Fruit fly (Drosophila melanogaster) whole organism, prepupa: ENCODE data around the gene lmgB.
A peak's percentile ranks its signal among the peaks of the same experiment; 100 is the strongest.

Experiments
- CG10631 ChIP-seq: fragments of 200-800 bp; sonication (Bioruptor generic); optimal IDR thresholded peaks from 2 replicates; lab custom pipeline; 2016; ENCODE audit warnings: missing biosample characterization, missing genetic modification characterization
- CG10669 ChIP-seq: fragments of 200-800 bp; sonication (Bioruptor generic); optimal IDR thresholded peaks from 3 replicates; lab custom pipeline; 2018; ENCODE audit warnings: missing biosample characterization, mild to moderate bottlenecking, missing genetic modification characterization, moderate library complexity
- CG11294 ChIP-seq: fragments of 200-800 bp; sonication (Bioruptor generic); IDR thresholded peaks from 2 replicates; pipeline ENCODE4 v1.3.6; 2022; ENCODE audit warnings: missing biosample characterization, missing genetic modification characterization
- CG15336 ChIP-seq: fragments of 200-800 bp; sonication (Bioruptor generic); IDR thresholded peaks from 2 replicates; pipeline ENCODE4 v1.3.6; 2022; ENCODE audit warnings: missing biosample characterization, missing genetic modification characterization
- CG31627 ChIP-seq: fragments of 200-800 bp; sonication (Bioruptor generic); optimal IDR thresholded peaks from 3 replicates; lab custom pipeline; 2016; ENCODE audit warnings: missing biosample characterization, missing genetic modification characterization
- CG34406 ChIP-seq: fragments of 200-800 bp; sonication (Bioruptor generic); optimal IDR thresholded peaks from 3 replicates; lab custom pipeline; 2016; ENCODE audit warnings: missing biosample characterization, missing genetic modification characterization
- CG3919 ChIP-seq: fragments of 200-800 bp; sonication (Bioruptor generic); optimal IDR thresholded peaks from 3 replicates; lab custom pipeline; 2016; ENCODE audit warnings: missing biosample characterization, missing genetic modification characterization
- CG6163 ChIP-seq: fragments of 200-800 bp; sonication (Bioruptor generic); IDR thresholded peaks from 3 replicates; pipeline ENCODE4 v1.3.6; 2022; ENCODE audit warnings: missing biosample characterization, missing genetic modification characterization
- CG6276 ChIP-seq: fragments of 200-800 bp; sonication (Bioruptor generic); optimal IDR thresholded peaks from 2 replicates; lab custom pipeline; 2017; ENCODE audit warnings: missing biosample characterization, mild to moderate bottlenecking, missing genetic modification characterization
- CG6854 ChIP-seq: fragments of 200-800 bp; sonication (Bioruptor generic); optimal IDR thresholded peaks from 2 replicates; lab custom pipeline; 2017; ENCODE audit warnings: missing biosample characterization, mild to moderate bottlenecking, missing genetic modification characterization
- CG7368 ChIP-seq: fragments of 200-800 bp; sonication (Bioruptor generic); optimal IDR thresholded peaks from 3 replicates; lab custom pipeline; 2016; ENCODE audit warnings: missing biosample characterization, missing genetic modification characterization
- CG8119 ChIP-seq: fragments of 200-800 bp; sonication (Bioruptor generic); IDR thresholded peaks from 3 replicates; pipeline ENCODE4 v1.3.6; 2022; ENCODE audit warnings: missing biosample characterization, missing genetic modification characterization
- CG8632 ChIP-seq: fragments of 200-800 bp; sonication (Bioruptor generic); optimal IDR thresholded peaks from 3 replicates; lab custom pipeline; 2016; ENCODE audit warnings: missing biosample characterization, missing genetic modification characterization
- Eip78C ChIP-seq: fragments of 200-800 bp; sonication (Bioruptor generic); peaks from one replicate; lab custom pipeline; 2016; ENCODE audit warnings: missing biosample characterization, missing genetic modification characterization
- Eip93F ChIP-seq: fragments of 200-800 bp; sonication (Bioruptor generic); optimal IDR thresholded peaks from 2 replicates; lab custom pipeline; 2016; ENCODE audit warnings: missing biosample characterization, mild to moderate bottlenecking, missing genetic modification characterization
- Hr38 ChIP-seq: sonication (Bioruptor generic); optimal IDR thresholded peaks from 2 replicates; lab custom pipeline; 2016; ENCODE audit warnings: missing biosample characterization, missing genetic modification characterization
- Hr39 ChIP-seq: fragments of 200-800 bp; sonication (Bioruptor generic); optimal IDR thresholded peaks from 2 replicates; lab custom pipeline; 2016; ENCODE audit warnings: missing biosample characterization, missing genetic modification characterization
- Lpt ChIP-seq: fragments of 200-800 bp; sonication (Bioruptor generic); optimal IDR thresholded peaks from 3 replicates; lab custom pipeline; 2016; ENCODE audit warnings: missing biosample characterization, missing genetic modification characterization
- OdsH ChIP-seq: fragments of 200-800 bp; sonication (Bioruptor generic); optimal IDR thresholded peaks from 3 replicates; lab custom pipeline; 2016; ENCODE audit warnings: missing biosample characterization, missing genetic modification characterization
- Smox ChIP-seq: fragments of 200-800 bp; sonication (Bioruptor generic); optimal IDR thresholded peaks from 3 replicates; lab custom pipeline; 2016; ENCODE audit warnings: missing biosample characterization, missing genetic modification characterization
- Sox102F ChIP-seq: fragments of 200-800 bp; sonication (Bioruptor generic); optimal IDR thresholded peaks from 2 replicates; lab custom pipeline; 2016; ENCODE audit warnings: missing biosample characterization, mild to moderate bottlenecking, missing genetic modification characterization
- Sox14 ChIP-seq: fragments of 200-800 bp; sonication (Bioruptor generic); optimal IDR thresholded peaks from 3 replicates; lab custom pipeline; 2016; ENCODE audit warnings: missing biosample characterization, missing genetic modification characterization
- Sox15 ChIP-seq: fragments of 200-800 bp; sonication (Bioruptor generic); optimal IDR thresholded peaks from 3 replicates; lab custom pipeline; 2016; ENCODE audit warnings: missing biosample characterization, missing genetic modification characterization
- achi ChIP-seq: fragments of 200-800 bp; sonication (Bioruptor generic); optimal IDR thresholded peaks from 3 replicates; lab custom pipeline; 2016; ENCODE audit warnings: missing biosample characterization, missing genetic modification characterization
- dac ChIP-seq: fragments of 200-800 bp; sonication (Bioruptor generic); optimal IDR thresholded peaks from 2 replicates; lab custom pipeline; 2017; ENCODE audit warnings: missing biosample characterization, mild to moderate bottlenecking, missing genetic modification characterization
- eg ChIP-seq: fragments of 200-800 bp; sonication (Bioruptor generic); IDR thresholded peaks from 3 replicates; pipeline ENCODE4 v1.3.6; 2022; ENCODE audit warnings: missing biosample characterization, missing genetic modification characterization
- esn ChIP-seq: fragments of 200-800 bp; sonication (Bioruptor generic); optimal IDR thresholded peaks from 2 replicates; lab custom pipeline; 2016; ENCODE audit warnings: missing biosample characterization, mild to moderate bottlenecking, missing genetic modification characterization, moderate library complexity
- fd59A ChIP-seq: fragments of 200-800 bp; sonication (Bioruptor generic); optimal IDR thresholded peaks from 2 replicates; lab custom pipeline; 2017; ENCODE audit warnings: missing biosample characterization, mild to moderate bottlenecking, missing genetic modification characterization, missing genetic modification reagents
- fd85E ChIP-seq: fragments of 200-800 bp; sonication (Bioruptor generic); optimal IDR thresholded peaks from 3 replicates; lab custom pipeline; 2016; ENCODE audit warnings: missing biosample characterization, missing genetic modification characterization
- fkh ChIP-seq: fragments of 200-800 bp; sonication (Bioruptor generic); optimal IDR thresholded peaks from 3 replicates; lab custom pipeline; 2017; ENCODE audit warnings: missing biosample characterization, mild to moderate bottlenecking, missing genetic modification characterization, moderate library complexity
- net ChIP-seq: fragments of 200-800 bp; sonication (Bioruptor generic); optimal IDR thresholded peaks from 3 replicates; lab custom pipeline; 2016; ENCODE audit warnings: missing biosample characterization, missing genetic modification characterization
- salr ChIP-seq, 2 experiments: fragments of 200-800 bp; sonication (Bioruptor generic); optimal IDR thresholded peaks; 3 replicates each; lab custom pipeline; 2016 to 2018; ENCODE audit warnings: missing biosample characterization in 2 of 2, missing genetic modification characterization in 2 of 2, mild to moderate bottlenecking in 1 of 2
- spab ChIP-seq: fragments of 200-800 bp; sonication (Bioruptor generic); optimal IDR thresholded peaks from 2 replicates; lab custom pipeline; 2017; ENCODE audit warnings: missing biosample characterization, mild to moderate bottlenecking, missing genetic modification characterization, missing genetic modification reagents
- ss ChIP-seq, 2 experiments: fragments of 200-800 bp; sonication (Bioruptor generic); optimal IDR thresholded peaks; 2 replicates in 1 of 2; 3 replicates in 1 of 2; lab custom pipeline; 2017 to 2018; ENCODE audit warnings: mild to moderate bottlenecking in 2 of 2, missing biosample characterization in 2 of 2, missing genetic modification characterization in 2 of 2, moderate library complexity in 1 of 2
- svp ChIP-seq: fragments of 200-800 bp; sonication (Bioruptor generic); peaks from one replicate; lab custom pipeline; 2016; ENCODE audit warnings: missing biosample characterization, missing genetic modification characterization
- topi ChIP-seq: fragments of 200-800 bp; sonication (Bioruptor generic); optimal IDR thresholded peaks from 3 replicates; lab custom pipeline; 2016; ENCODE audit warnings: missing biosample characterization, missing genetic modification characterization

Gene lmgB

dm6 chr2L:8548118-8548517, 19.7 kb upstream of the lmgB start:
- peak; percentile 9 for TF ChIP-seq fkh (GFP tag; lab: Kevin White, UChicago)
- TF ChIP-seq CG6163 (GFP tag; lab: Robert Waterston, UW), result no peak

DNA sequence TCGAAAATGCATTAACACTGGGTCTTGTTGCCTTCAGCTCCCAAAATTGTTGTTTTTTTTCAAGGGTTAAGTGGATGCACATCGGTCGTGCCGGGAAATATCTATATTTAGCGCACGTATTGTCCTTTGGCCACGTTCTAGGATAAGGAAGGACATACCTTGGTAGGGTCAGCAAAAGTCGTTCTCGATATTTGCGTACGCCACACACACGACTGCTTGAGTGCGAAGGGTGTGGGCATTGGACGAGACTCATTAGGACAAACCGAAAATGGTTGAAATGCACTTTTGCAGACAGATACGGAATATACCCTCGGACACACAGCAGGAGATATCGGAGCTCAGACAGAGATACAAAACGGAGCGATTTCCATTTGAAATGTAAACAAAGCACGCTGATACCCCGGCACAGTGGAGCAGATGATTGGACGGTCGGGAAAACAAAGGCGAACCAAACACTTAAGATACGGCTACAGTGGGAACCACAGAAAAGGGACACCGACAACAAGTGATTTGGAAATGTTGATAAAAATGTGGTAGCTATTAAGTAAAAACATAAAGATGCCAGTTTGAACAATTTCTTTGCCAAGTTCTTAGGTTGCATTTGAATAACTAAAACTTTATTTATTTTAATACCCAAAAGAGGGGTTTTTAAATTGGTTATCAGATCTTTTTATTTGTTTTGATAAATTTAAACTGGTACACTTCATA, 17.1 kb upstream of the lmgB start:
- TF ChIP-seq Eip78C (GFP tag; lab: Kevin White, UChicago), result no peak
- no peak for TF ChIP-seq eg (GFP tag; lab: Robert Waterston, UW)
- TF ChIP-seq svp (GFP tag; lab: Kevin White, UChicago), result peak; percentile 42
- TF ChIP-seq CG11294 (GFP tag; lab: Robert Waterston, UW), result no peak
- TF ChIP-seq Hr38 (GFP tag; lab: Kevin White, UChicago), result no peak
- TF ChIP-seq Eip93F (GFP tag; lab: Kevin White, UChicago), result no peak
- TF ChIP-seq salr (GFP tag; optimal IDR thresholded peaks at IDR 0.05; lab: Kevin White, UChicago), result no peak
- peak; percentile 5 for TF ChIP-seq esn (GFP tag; lab: Kevin White, UChicago)
- TF ChIP-seq topi (GFP tag; lab: Kevin White, UChicago), result no peak
- no peak for TF ChIP-seq CG3919
- TF ChIP-seq spab (GFP tag; lab: Kevin White, UChicago), result no peak
- TF ChIP-seq CG34406 (GFP tag; lab: Kevin White, UChicago), result no peak
- TF ChIP-seq Sox15 (GFP tag; lab: Kevin White, UChicago), result no peak
- TF ChIP-seq CG31627 (GFP tag; lab: Kevin White, UChicago), result peak; percentile 3
- TF ChIP-seq achi, result no peak
- TF ChIP-seq CG8632 (GFP tag; lab: Kevin White, UChicago), result no peak
- TF ChIP-seq OdsH (GFP tag; lab: Kevin White, UChicago), result no peak
- no peak for TF ChIP-seq Lpt (GFP tag; lab: Kevin White, UChicago)
- peak; percentile 42 for TF ChIP-seq Sox14 (GFP tag; lab: Kevin White, UChicago)
- peak; percentile 27 for TF ChIP-seq fkh (GFP tag; lab: Kevin White, UChicago)

DNA sequence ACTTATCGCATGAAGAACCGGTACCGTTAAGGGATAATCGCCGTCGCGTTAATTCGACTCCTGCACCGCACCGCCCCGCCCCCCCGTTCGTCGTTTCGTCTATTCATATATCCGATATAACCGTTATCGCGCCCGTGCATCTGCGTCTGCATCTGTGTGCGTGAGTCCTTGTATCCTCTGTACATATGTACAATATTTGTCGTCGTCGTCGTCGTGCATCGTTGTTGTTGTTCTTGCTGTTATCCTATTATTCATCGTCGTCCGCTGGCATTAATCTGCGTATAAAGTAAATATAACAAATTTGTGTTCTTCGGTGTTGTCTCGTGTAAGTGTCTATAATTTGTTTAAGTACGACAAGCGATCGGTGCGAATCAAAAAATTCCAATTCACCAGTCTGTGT, 16.2 kb upstream of the lmgB start:
- TF ChIP-seq CG7368 (no peak), Hr39 (GFP tag; lab: Kevin White, UChicago) (no peak), CG10631 (GFP tag; lab: Kevin White, UChicago) (no peak), Smox (no peak), CG3919 (no peak), Eip78C (GFP tag; lab: Kevin White, UChicago) (no peak), CG6854 (no peak), net (GFP tag; lab: Kevin White, UChicago) (no peak), topi (GFP tag; lab: Kevin White, UChicago) (no peak), Sox15 (GFP tag; lab: Kevin White, UChicago) (no peak), Eip93F (GFP tag; lab: Kevin White, UChicago) (no peak), fd85E (GFP tag; lab: Kevin White, UChicago) (no peak), fd59A (no peak), CG31627 (GFP tag; lab: Kevin White, UChicago) (no peak), CG10669 (no peak), dac (GFP tag; lab: Kevin White, UChicago) (no peak), CG15336 (GFP tag; lab: Robert Waterston, UW) (no peak)

- TF ChIP-seq CG6854, result peak; percentile 4
- TF ChIP-seq CG15336 (GFP tag; lab: Robert Waterston, UW), result peak; percentile 44; the same call in 1 of the 2 replicates
- peak in 1 of 2 experiments; percentile 12 for TF ChIP-seq ss (GFP tag; optimal IDR thresholded peaks at IDR 0.05; lab: Kevin White, UChicago)
- TF ChIP-seq esn (GFP tag; lab: Kevin White, UChicago), result no peak
- peak; percentile 70; the same call in 2 of the 3 replicates for TF ChIP-seq CG6163 (GFP tag; lab: Robert Waterston, UW)
- TF ChIP-seq CG6276 (GFP tag; lab: Kevin White, UChicago), result peak; percentile 6
- TF ChIP-seq Eip78C (GFP tag; lab: Kevin White, UChicago), result peak; percentile 40
- TF ChIP-seq fkh (GFP tag; lab: Kevin White, UChicago), result no peak
- peak; percentile 25 for TF ChIP-seq Sox102F (GFP tag; lab: Kevin White, UChicago)
- TF ChIP-seq CG10631 (GFP tag; lab: Kevin White, UChicago), result no peak
- TF ChIP-seq CG8119 (GFP tag; lab: Robert Waterston, UW), result peak; percentile 25; the same call in 1 of the 3 replicates
- TF ChIP-seq svp (GFP tag; lab: Kevin White, UChicago), result peak; percentile 47
- TF ChIP-seq achi, result no peak
- no peak for TF ChIP-seq Eip93F (GFP tag; lab: Kevin White, UChicago)
- no peak for TF ChIP-seq dac (GFP tag; lab: Kevin White, UChicago)
Measured at dm6 chr2L:8543731-8544359, 15.4 kb upstream of the lmgB start.
